Worm (Caenorhabditis elegans): Measurements from ENCODE around the gene rgs-5.
A peak's percentile ranks its signal among the peaks of the same experiment; 100 is the strongest.

rgs-5 gene

DNA sequence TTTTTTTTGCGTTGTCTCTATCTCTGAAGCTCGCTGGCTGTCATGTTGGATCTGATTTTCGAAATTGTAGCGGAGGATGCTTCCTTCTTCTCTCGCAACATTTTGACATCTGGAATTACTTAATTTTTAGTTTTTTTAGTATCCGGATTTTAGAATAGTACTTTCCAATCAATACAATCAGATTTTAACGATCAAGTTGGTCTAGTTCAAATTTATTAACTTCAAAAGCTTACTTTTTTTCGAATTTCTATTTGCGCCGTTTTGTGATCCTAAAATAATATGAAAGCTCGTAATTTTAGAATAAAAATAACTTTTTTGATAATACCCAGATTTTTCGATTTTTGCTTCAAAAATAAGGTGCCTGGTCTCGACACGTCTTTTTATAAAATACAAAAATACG lies 11.7 kb downstream of the rgs-5 start, which contains the start of gene B0336.12:
B0336.12 (minus strand) TSS at position 101 of the 400 bp plus-strand sequence.
- TF ChIP-seq sem-4 (tag; optimal IDR thresholded peaks at IDR 0.05) (no peak), mdl-1 (tag; optimal IDR thresholded peaks at IDR 0.05) (no peak), elt-3 (tag; optimal IDR thresholded peaks at IDR 0.05) (no peak), nhr-237 (tag; optimal IDR thresholded peaks at IDR 0.05) (no peak), lin-11 (tag; optimal IDR thresholded peaks at IDR 0.05) (no peak), R02D3.7 (tag; optimal IDR thresholded peaks at IDR 0.05) (no peak), elt-1 (tag; optimal IDR thresholded peaks at IDR 0.05) (no peak)

ce11 chrIII:5710676-5711075 lies 12.3 kb downstream of the rgs-5 start:
- TF ChIP-seq nhr-129 (tag; optimal IDR thresholded peaks at IDR 0.05), result peak; percentile 26
- peak; percentile 7 for TF ChIP-seq blmp-1 (tag; optimal IDR thresholded peaks at IDR 0.05; ENCODE audit: insufficient read depth)
- no peak for TF ChIP-seq ceh-16 (tag; optimal IDR thresholded peaks at IDR 0.05)
- TF ChIP-seq lsy-2 (tag; optimal IDR thresholded peaks at IDR 0.05), result peak in 1 of 2 experiments; percentile 81
- TF ChIP-seq lin-13 (GFP tag; optimal IDR thresholded peaks at IDR 0.05), result peak; percentile 5
- TF ChIP-seq sma-3 (GFP tag; optimal IDR thresholded peaks at IDR 0.05), result peak; percentile 29
- peak; percentile 43 for TF ChIP-seq sma-9 (GFP tag; optimal IDR thresholded peaks at IDR 0.05)
- no peak for TF ChIP-seq sma-9 (tag; optimal IDR thresholded peaks at IDR 0.05)
- TF ChIP-seq R02D3.7 (tag; optimal IDR thresholded peaks at IDR 0.05), result no peak
- TF ChIP-seq fos-1 (tag; optimal IDR thresholded peaks at IDR 0.05), result peak; percentile 36
- TF ChIP-seq nhr-21 (tag; optimal IDR thresholded peaks at IDR 0.05), result peak; percentile 83
- TF ChIP-seq gmeb-1 (tag; optimal IDR thresholded peaks at IDR 0.05), result peak; percentile 10
- no peak for TF ChIP-seq crh-2 (tag; optimal IDR thresholded peaks at IDR 0.05)
- no peak for TF ChIP-seq nhr-25 (tag; optimal IDR thresholded peaks at IDR 0.05)

- peak; percentile 24 for TF ChIP-seq unc-55 (GFP tag; optimal IDR thresholded peaks at IDR 0.05)
- TF ChIP-seq elt-1 (tag; optimal IDR thresholded peaks at IDR 0.05), result no peak
These were observed 12.9 kb downstream of the rgs-5 start, which contains the start of gene rbm-26 for ce11 chrIII:5711242-5711641. Gene rbm-26 (plus strand): TSS chrIII:5711542.

ce11 chrIII:5711881-5712643 lies 13.7 kb downstream of the rgs-5 start:
- TF ChIP-seq Y55F3AM.14 (GFP tag; optimal IDR thresholded peaks at IDR 0.05) (no peak), ZK546.5 (tag; optimal IDR thresholded peaks at IDR 0.05) (no peak), nhr-23 (tag; optimal IDR thresholded peaks at IDR 0.05) (no peak), fos-1 (tag; optimal IDR thresholded peaks at IDR 0.05) (no peak), dmd-4 (tag; optimal IDR thresholded peaks at IDR 0.05) (no peak), nhr-12 (tag; optimal IDR thresholded peaks at IDR 0.05) (no peak), lin-39 (tag; optimal IDR thresholded peaks at IDR 0.05) (no peak), skn-1 (tag; optimal IDR thresholded peaks at IDR 0.05) (no peak), egl-27 (tag; optimal IDR thresholded peaks at IDR 0.05) (no peak), mdl-1 (tag; optimal IDR thresholded peaks at IDR 0.05) (no peak), ceh-16 (tag; optimal IDR thresholded peaks at IDR 0.05) (no peak), lsy-2 (tag; optimal IDR thresholded peaks at IDR 0.05) (no peak), nhr-21 (tag; optimal IDR thresholded peaks at IDR 0.05) (no peak), mab-5 (tag; optimal IDR thresholded peaks at IDR 0.05) (no peak), elt-3 (tag; optimal IDR thresholded peaks at IDR 0.05) (no peak), unc-55 (GFP tag; optimal IDR thresholded peaks at IDR 0.05) (no peak), ama-1 (optimal IDR thresholded peaks at IDR 0.05) (no peak), nhr-25 (tag; optimal IDR thresholded peaks at IDR 0.05) (no peak), nhr-77 (tag; optimal IDR thresholded peaks at IDR 0.05) (no peak), blmp-1 (tag; optimal IDR thresholded peaks at IDR 0.05; ENCODE audit: insufficient read depth) (no peak)

ce11 chrIII:5714230-5714983 lies 16.1 kb downstream of the rgs-5 start, which contains the start of gene arf-1:
Gene arf-1 (plus strand): TSS chrIII:5714886.
- TF ChIP-seq ama-1 (optimal IDR thresholded peaks at IDR 0.05), result no peak
- no peak for TF ChIP-seq ZK546.5 (tag; optimal IDR thresholded peaks at IDR 0.05)
- no peak for TF ChIP-seq mbf-1 (tag; optimal IDR thresholded peaks at IDR 0.05)
- no peak for TF ChIP-seq nhr-129 (tag; optimal IDR thresholded peaks at IDR 0.05)
- no peak for TF ChIP-seq nhr-25 (tag; optimal IDR thresholded peaks at IDR 0.05)
- no peak for TF ChIP-seq nhr-23 (tag; optimal IDR thresholded peaks at IDR 0.05)
- no peak for TF ChIP-seq lin-11 (tag; optimal IDR thresholded peaks at IDR 0.05)
- no peak for TF ChIP-seq nhr-12 (tag; optimal IDR thresholded peaks at IDR 0.05)
- no peak for TF ChIP-seq dmd-4 (tag; optimal IDR thresholded peaks at IDR 0.05)
- TF ChIP-seq snpc-4 (tag; optimal IDR thresholded peaks at IDR 0.05), result no peak
- TF ChIP-seq nhr-11 (tag; optimal IDR thresholded peaks at IDR 0.05), result no peak
- TF ChIP-seq lin-13 (GFP tag; optimal IDR thresholded peaks at IDR 0.05), result no peak
- no peak for TF ChIP-seq sem-4 (tag; optimal IDR thresholded peaks at IDR 0.05)
- no peak for TF ChIP-seq skn-1 (tag; optimal IDR thresholded peaks at IDR 0.05)
- no peak for TF ChIP-seq lin-39 (tag; optimal IDR thresholded peaks at IDR 0.05)

Measured in whole organism, L2 larva.